Worm (Caenorhabditis elegans): ENCODE results near the gene mcm-6.

Gene mcm-6

ce11 chrIII:9768023-9768422, 26.1 kb upstream of the mcm-6 start:
- TF ChIP-seq unc-62 (GFP tag; optimal IDR thresholded peaks at IDR 0.05): no peak

ce11 chrIII:9770590-9770989, 23.6 kb upstream of the mcm-6 start:
- no peak for TF ChIP-seq unc-62 (GFP tag; optimal IDR thresholded peaks at IDR 0.05)

DNA sequence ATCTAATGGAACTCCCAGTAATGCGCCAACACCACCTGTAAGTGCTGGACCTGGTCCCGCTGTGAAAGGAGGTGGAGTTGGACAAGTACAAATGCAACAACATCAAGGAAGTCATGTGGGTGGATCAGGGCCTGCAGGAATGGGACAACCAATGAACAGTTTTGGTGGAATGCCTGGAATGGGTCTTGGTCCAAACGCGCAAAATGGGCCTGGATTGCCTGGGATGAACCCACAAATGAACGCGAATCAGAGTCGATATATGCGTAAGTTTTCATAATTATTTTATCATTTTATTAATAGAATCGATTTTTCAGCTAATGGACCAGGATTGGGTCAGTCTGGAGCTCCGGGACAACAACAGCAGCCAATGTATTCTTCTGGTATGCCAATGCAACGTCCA, 21.8 kb upstream of the mcm-6 start:
- TF ChIP-seq unc-62 (GFP tag; optimal IDR thresholded peaks at IDR 0.05): no peak

- TF ChIP-seq unc-62 (GFP tag; optimal IDR thresholded peaks at IDR 0.05): no peak
Observed at ce11 chrIII:9775916-9776315, 18.3 kb upstream of the mcm-6 start.

ce11 chrIII:9776323-9776722, 17.8 kb upstream of the mcm-6 start, which contains the start of gene usp-46:
Gene usp-46 (plus strand): TSS chrIII:9776623.
- no peak for TF ChIP-seq unc-62 (GFP tag; optimal IDR thresholded peaks at IDR 0.05)

DNA sequence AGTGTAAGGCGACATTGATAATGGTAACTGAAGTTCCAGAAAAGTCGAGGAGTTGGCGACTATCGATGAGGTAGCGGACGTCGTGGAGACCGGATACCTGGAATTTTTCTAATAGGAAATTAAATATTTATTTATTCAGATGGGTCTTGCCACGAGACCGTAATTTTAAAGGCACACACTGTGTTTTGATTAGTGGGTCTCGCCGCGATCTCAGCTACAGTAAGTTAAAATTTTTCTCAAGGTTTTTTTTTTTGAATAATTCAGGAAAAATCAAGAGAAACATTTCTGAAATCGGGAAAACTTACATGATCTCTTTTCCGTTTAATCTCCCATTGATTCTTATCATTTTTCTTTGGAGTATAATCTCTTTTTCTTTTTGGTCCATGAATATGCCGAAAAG, 15.1 kb upstream of the mcm-6 start:
- no peak for TF ChIP-seq unc-62 (GFP tag; optimal IDR thresholded peaks at IDR 0.05)

- no peak for TF ChIP-seq unc-62 (GFP tag; optimal IDR thresholded peaks at IDR 0.05)
Observed at ce11 chrIII:9780254-9780653, 13.9 kb upstream of the mcm-6 start, which contains the start of gene sqv-3. Gene sqv-3 (minus strand): TSS chrIII:9780354.

DNA sequence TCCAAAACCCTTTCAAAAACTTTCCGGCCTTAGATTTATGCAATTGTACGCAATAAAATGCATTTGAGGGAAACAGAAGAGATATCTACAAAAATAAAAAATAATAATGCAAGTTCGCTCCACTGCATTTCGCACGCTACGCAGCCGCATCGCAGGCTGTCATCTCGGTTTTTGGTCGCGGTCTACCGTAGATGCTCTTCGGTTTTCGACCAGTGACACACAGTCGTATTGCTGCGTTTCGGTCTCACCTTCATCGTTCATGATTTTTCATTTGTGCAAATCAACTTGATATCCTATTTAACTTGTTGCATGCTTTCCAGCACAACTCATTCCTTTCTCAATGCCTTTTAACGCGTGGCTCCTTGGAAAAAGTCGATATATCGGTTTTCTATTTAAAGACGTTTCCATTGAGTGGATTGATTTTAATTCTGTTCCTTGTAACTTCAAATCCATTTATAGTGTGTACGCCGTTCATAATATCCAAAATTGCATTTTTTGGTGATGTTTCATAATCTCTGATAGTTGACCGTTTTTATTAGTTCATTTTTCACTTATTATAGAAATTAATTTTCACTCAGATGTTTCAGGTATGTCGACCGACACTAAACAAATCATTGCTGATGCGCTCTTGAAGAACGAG, 13.4 kb upstream of the mcm-6 start, which contains the start of gene vha-1:
vha-1 (plus strand) TSS at position 590 of the 640 bp plus-strand sequence.
- TF ChIP-seq unc-62 (GFP tag; optimal IDR thresholded peaks at IDR 0.05): no peak

ce11 chrIII:9782011-9782436, 12.1 kb upstream of the mcm-6 start, which contains the start of gene vha-2:
Gene vha-2 (plus strand): TSS chrIII:9782164.
- TF ChIP-seq unc-62 (GFP tag; optimal IDR thresholded peaks at IDR 0.05): no peak

- no peak for TF ChIP-seq unc-62 (GFP tag; optimal IDR thresholded peaks at IDR 0.05)
Observed at ce11 chrIII:9782483-9783081, 11.6 kb upstream of the mcm-6 start, which contains the start of gene R10E11.6. Gene R10E11.6 (plus strand): TSS chrIII:9783006.

- no peak for TF ChIP-seq unc-62 (GFP tag; optimal IDR thresholded peaks at IDR 0.05)
Observed at ce11 chrIII:9783133-9783590, 11.0 kb upstream of the mcm-6 start.

ce11 chrIII:9786776-9787175, 7.4 kb upstream of the mcm-6 start:
- TF ChIP-seq unc-62 (GFP tag; optimal IDR thresholded peaks at IDR 0.05): no peak

DNA sequence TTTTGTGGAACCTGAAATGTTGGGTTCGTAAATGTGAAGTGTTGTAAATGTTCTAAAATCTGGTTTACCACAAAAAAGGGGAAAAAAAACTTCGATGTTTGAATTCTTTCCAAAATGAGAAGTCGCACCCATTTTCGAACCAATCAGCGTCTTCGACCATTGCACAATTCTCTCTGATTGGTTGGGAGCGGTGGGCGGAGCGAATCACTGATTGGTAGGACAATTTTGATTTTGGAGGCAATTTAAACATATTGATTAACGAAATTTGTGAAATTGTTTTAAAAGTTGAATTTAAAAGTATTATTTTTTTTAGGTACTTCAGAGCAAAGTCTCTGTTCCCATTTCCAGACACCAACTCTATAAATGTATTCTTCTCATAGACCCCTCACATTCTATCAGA, 5.1 kb upstream of the mcm-6 start:
- no peak for TF ChIP-seq unc-62 (GFP tag; optimal IDR thresholded peaks at IDR 0.05)

- no peak for TF ChIP-seq unc-62 (GFP tag; optimal IDR thresholded peaks at IDR 0.05)
Observed at ce11 chrIII:9789607-9790073, 4.5 kb upstream of the mcm-6 start, which contains the start of gene R10E11.5. Gene R10E11.5 (minus strand): TSS chrIII:9789657.

DNA sequence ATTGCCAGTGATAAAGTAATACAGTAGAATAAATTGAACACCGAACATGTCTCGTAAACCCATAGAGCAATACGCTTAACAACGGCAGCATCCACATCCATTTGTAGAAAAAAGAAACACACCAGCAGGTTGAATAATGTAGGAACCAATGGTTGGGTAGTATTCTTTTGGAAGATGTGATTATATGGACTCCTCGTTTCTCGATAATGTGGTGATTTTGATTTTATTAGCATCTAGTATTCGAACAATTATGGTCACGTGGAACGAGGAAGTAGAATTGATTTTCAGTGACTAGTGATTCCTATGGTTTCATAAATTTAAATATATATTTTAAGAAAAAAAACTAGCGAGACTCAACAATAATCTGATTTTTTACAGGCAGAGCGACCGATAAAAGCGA, 2.3 kb downstream of the mcm-6 start, which contains the start of gene srxa-10:
srxa-10 (minus strand) TSS at position 101 of the 400 bp plus-strand sequence.
- no peak for TF ChIP-seq unc-62 (GFP tag; optimal IDR thresholded peaks at IDR 0.05)

DNA sequence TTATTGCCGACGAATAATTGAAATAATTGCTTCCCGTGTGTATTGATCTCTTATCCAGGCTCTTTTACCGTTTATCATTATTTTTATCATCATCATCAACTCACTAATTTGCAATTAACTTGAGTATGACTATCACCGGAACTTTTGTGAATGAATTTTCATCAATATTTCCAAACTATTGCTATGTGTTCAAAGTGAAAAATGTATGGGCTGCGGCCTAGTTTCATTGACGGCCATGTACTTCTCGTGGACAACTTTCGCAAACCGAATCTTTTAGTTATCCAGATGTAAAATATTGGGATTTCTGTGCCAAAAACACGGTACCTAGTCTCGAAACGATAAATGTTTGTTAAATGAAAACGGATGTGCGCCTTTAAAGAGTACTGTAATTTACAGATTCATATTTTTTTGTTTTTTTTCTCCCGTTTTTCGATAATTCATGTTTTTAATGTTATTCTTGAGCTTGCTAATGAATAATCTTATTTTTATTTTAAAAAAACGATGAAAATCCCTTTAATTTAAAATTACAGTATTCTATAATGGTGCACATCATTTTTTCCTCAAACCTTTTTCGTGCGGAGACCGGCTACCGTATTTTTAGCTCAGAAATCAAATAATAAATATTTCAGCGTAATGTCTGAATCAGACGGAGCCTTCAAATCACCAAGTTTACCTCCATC, 4.5 kb downstream of the mcm-6 start, which contains the start of gene ZK632.2:
ZK632.2 (plus strand) TSS at position 630 of the 680 bp plus-strand sequence.
- TF ChIP-seq unc-62 (GFP tag; optimal IDR thresholded peaks at IDR 0.05): no peak

All from whole organism, dauer.